Worm (Caenorhabditis elegans): Measurements from ENCODE around the gene R160.2.
A peak's percentile ranks its signal among the peaks of the same experiment; 100 is the strongest.

R160.2 gene

ce11 chrX:4408466-4408865, 31.8 kb upstream of the R160.2 start:
- TF ChIP-seq flt-1 (GFP tag; IDR thresholded peaks at IDR 0.05) (no peak), hmg-4 (GFP tag; optimal IDR thresholded peaks at IDR 0.05) (no peak), pes-1 (GFP tag; IDR thresholded peaks at IDR 0.05) (no peak), B0310.2 (tag; optimal IDR thresholded peaks at IDR 0.05) (no peak), aly-1 (tag; optimal IDR thresholded peaks at IDR 0.05) (no peak), tra-4 (tag; optimal IDR thresholded peaks at IDR 0.05) (no peak), hnd-1 (tag; optimal IDR thresholded peaks at IDR 0.05) (no peak), hmbx-1 (tag; optimal IDR thresholded peaks at IDR 0.05) (no peak), ceh-36 (tag; optimal IDR thresholded peaks at IDR 0.05) (no peak), ceh-13 (GFP tag; optimal IDR thresholded peaks at IDR 0.05) (no peak), scrt-1 (GFP tag; IDR thresholded peaks at IDR 0.05) (no peak), tbx-37 (GFP tag; conservative IDR thresholded peaks at IDR 0.05) (no peak), ama-1 (optimal IDR thresholded peaks at IDR 0.05) (no peak), ets-7 (tag; optimal IDR thresholded peaks at IDR 0.05) (no peak), sea-1 (GFP tag; conservative IDR thresholded peaks at IDR 0.05) (no peak), F13C5.2 (tag; optimal IDR thresholded peaks at IDR 0.05) (no peak), tbx-11 (GFP tag; IDR thresholded peaks at IDR 0.05) (no peak)

- no peak for TF ChIP-seq B0310.2 (tag; optimal IDR thresholded peaks at IDR 0.05)
- TF ChIP-seq flt-1 (GFP tag; IDR thresholded peaks at IDR 0.05), result no peak
- no peak for TF ChIP-seq ceh-13 (GFP tag; optimal IDR thresholded peaks at IDR 0.05)
- no peak for TF ChIP-seq ets-7 (tag; optimal IDR thresholded peaks at IDR 0.05)
- TF ChIP-seq hmg-4 (GFP tag; optimal IDR thresholded peaks at IDR 0.05), result no peak
- no peak for TF ChIP-seq ceh-36 (tag; optimal IDR thresholded peaks at IDR 0.05)
- TF ChIP-seq F13C5.2 (tag; optimal IDR thresholded peaks at IDR 0.05), result no peak
- TF ChIP-seq scrt-1 (GFP tag; IDR thresholded peaks at IDR 0.05), result no peak
- no peak for TF ChIP-seq hmbx-1 (tag; optimal IDR thresholded peaks at IDR 0.05)
- TF ChIP-seq tbx-11 (GFP tag; IDR thresholded peaks at IDR 0.05), result no peak
- TF ChIP-seq pes-1 (GFP tag; IDR thresholded peaks at IDR 0.05), result no peak
Measured at ce11 chrX:4404717-4405116, 28.0 kb upstream of the R160.2 start.

- no peak for TF ChIP-seq sea-1 (GFP tag; conservative IDR thresholded peaks at IDR 0.05)
- TF ChIP-seq tbx-11 (GFP tag; IDR thresholded peaks at IDR 0.05), result no peak
- no peak for TF ChIP-seq ceh-13 (GFP tag; optimal IDR thresholded peaks at IDR 0.05)
- TF ChIP-seq ets-7 (tag; optimal IDR thresholded peaks at IDR 0.05), result no peak
- no peak for TF ChIP-seq tra-4 (tag; optimal IDR thresholded peaks at IDR 0.05)
- no peak for TF ChIP-seq ama-1 (optimal IDR thresholded peaks at IDR 0.05)
Measured at ce11 chrX:4402854-4403253, 26.2 kb upstream of the R160.2 start, which contains the start of gene D1079.1. TSS of gene D1079.1 (plus strand) at chrX:4403154.

ce11 chrX:4400296-4400695, 23.6 kb upstream of the R160.2 start:
- no peak for TF ChIP-seq B0310.2 (tag; optimal IDR thresholded peaks at IDR 0.05)
- no peak for TF ChIP-seq hmg-4 (GFP tag; optimal IDR thresholded peaks at IDR 0.05)
- no peak for TF ChIP-seq scrt-1 (GFP tag; IDR thresholded peaks at IDR 0.05)
- no peak for TF ChIP-seq ama-1 (optimal IDR thresholded peaks at IDR 0.05)
- no peak for TF ChIP-seq pes-1 (GFP tag; IDR thresholded peaks at IDR 0.05)
- no peak for TF ChIP-seq sea-1 (GFP tag; conservative IDR thresholded peaks at IDR 0.05)
- TF ChIP-seq ets-7 (tag; optimal IDR thresholded peaks at IDR 0.05), result no peak
- TF ChIP-seq tbx-37 (GFP tag; conservative IDR thresholded peaks at IDR 0.05), result no peak
- TF ChIP-seq tbx-11 (GFP tag; IDR thresholded peaks at IDR 0.05), result no peak
- no peak for TF ChIP-seq ceh-13 (GFP tag; optimal IDR thresholded peaks at IDR 0.05)
- TF ChIP-seq tra-4 (tag; optimal IDR thresholded peaks at IDR 0.05), result no peak

ce11 chrX:4397460-4397859, 20.8 kb upstream of the R160.2 start:
- TF ChIP-seq ceh-13 (GFP tag; optimal IDR thresholded peaks at IDR 0.05) (no peak), hmg-4 (GFP tag; optimal IDR thresholded peaks at IDR 0.05) (no peak), tbx-11 (GFP tag; IDR thresholded peaks at IDR 0.05) (no peak)

ce11 chrX:4395073-4395850, 18.6 kb upstream of the R160.2 start:
- no peak for TF ChIP-seq hmbx-1 (tag; optimal IDR thresholded peaks at IDR 0.05)
- TF ChIP-seq F13C5.2 (tag; optimal IDR thresholded peaks at IDR 0.05), result peak; percentile 62
- TF ChIP-seq ceh-13 (GFP tag; optimal IDR thresholded peaks at IDR 0.05), result no peak
- no peak for TF ChIP-seq hnd-1 (tag; optimal IDR thresholded peaks at IDR 0.05)
- no peak for TF ChIP-seq B0310.2 (tag; optimal IDR thresholded peaks at IDR 0.05)
- TF ChIP-seq hmg-4 (GFP tag; optimal IDR thresholded peaks at IDR 0.05), result no peak
- no peak for TF ChIP-seq ets-7 (tag; optimal IDR thresholded peaks at IDR 0.05)
- TF ChIP-seq sea-1 (GFP tag; conservative IDR thresholded peaks at IDR 0.05), result no peak
- peak; percentile 42; the same call in 1 of the 2 replicates for TF ChIP-seq tbx-37 (GFP tag; conservative IDR thresholded peaks at IDR 0.05)
- TF ChIP-seq pes-1 (GFP tag; IDR thresholded peaks at IDR 0.05), result no peak
- no peak for TF ChIP-seq ceh-36 (tag; optimal IDR thresholded peaks at IDR 0.05)

- no peak for TF ChIP-seq hmbx-1 (tag; optimal IDR thresholded peaks at IDR 0.05)
- TF ChIP-seq F13C5.2 (tag; optimal IDR thresholded peaks at IDR 0.05), result no peak
- no peak for TF ChIP-seq ceh-36 (tag; optimal IDR thresholded peaks at IDR 0.05)
- no peak for TF ChIP-seq tbx-37 (GFP tag; conservative IDR thresholded peaks at IDR 0.05)
- TF ChIP-seq tbx-11 (GFP tag; IDR thresholded peaks at IDR 0.05), result no peak
- no peak for TF ChIP-seq scrt-1 (GFP tag; IDR thresholded peaks at IDR 0.05)
Measured at ce11 chrX:4391680-4392079, 15.0 kb upstream of the R160.2 start.

- TF ChIP-seq aly-1 (tag; optimal IDR thresholded peaks at IDR 0.05), result peak; percentile 4
- TF ChIP-seq ama-1 (optimal IDR thresholded peaks at IDR 0.05), result no peak
- peak; percentile 77 for TF ChIP-seq hmg-4 (GFP tag; optimal IDR thresholded peaks at IDR 0.05)
- TF ChIP-seq F13C5.2 (tag; optimal IDR thresholded peaks at IDR 0.05), result peak; percentile 55
Measured at ce11 chrX:4388834-4389409, 12.2 kb upstream of the R160.2 start, which contains the start of gene dpy-23. TSS of gene dpy-23 (plus strand) at chrX:4389359.

Data from whole organism, early embryonic.